Fruit fly (Drosophila melanogaster) whole organism, embryonic: Measurements from ENCODE around the gene Larp7.
A peak's percentile ranks its signal among the peaks of the same experiment; 100 is the strongest.

Source experiments
- Ada2b ChIP-seq: fragments of 200-800 bp; sonication (Bioruptor generic); IDR thresholded peaks from 2 replicates; pipeline ENCODE4 v1.3.6; 2022; ENCODE audit warnings: missing biosample characterization, missing genetic modification characterization
- Aef1 ChIP-seq: fragments of 200-800 bp; sonication (Bioruptor generic); IDR thresholded peaks from 3 replicates; pipeline ENCODE4 v1.3.6; 2022; ENCODE audit warnings: missing biosample characterization, missing genetic modification characterization
- Bgb ChIP-seq: fragments of 200-800 bp; sonication (Bioruptor generic); IDR thresholded peaks from 2 replicates; pipeline ENCODE4 v1.3.6; 2022; ENCODE audit warnings: missing biosample characterization, missing genetic modification characterization; ENCODE audit not compliant: partially characterized antibody
- CG10321 ChIP-seq: fragments of 200-800 bp; sonication (Bioruptor generic); IDR thresholded peaks from 2 replicates; pipeline ENCODE4 v1.3.6; 2022; ENCODE audit warnings: missing biosample characterization, missing genetic modification characterization
- CG14441 ChIP-seq: fragments of 200-800 bp; sonication (Bioruptor generic); IDR thresholded peaks from 2 replicates; pipeline ENCODE4 v1.3.6; 2022; ENCODE audit warnings: missing biosample characterization, missing genetic modification characterization
- CG16863 ChIP-seq: fragments of 200-800 bp; sonication (Bioruptor generic); optimal IDR thresholded peaks from 3 replicates; lab custom pipeline; 2016; ENCODE audit warnings: missing biosample characterization, missing genetic modification characterization
- CG32767 ChIP-seq: fragments of 200-800 bp; sonication (Bioruptor generic); IDR thresholded peaks from 2 replicates; pipeline ENCODE4 v1.3.6; 2022; ENCODE audit warnings: missing biosample characterization, missing genetic modification characterization
- CG34224 ChIP-seq: fragments of 200-800 bp; sonication (Bioruptor generic); IDR thresholded peaks from 3 replicates; pipeline ENCODE4 v1.3.6; 2022; ENCODE audit warnings: missing biosample characterization, missing genetic modification characterization; ENCODE audit not compliant: partially characterized antibody
- CG34376 ChIP-seq: fragments of 200-800 bp; sonication (Bioruptor generic); optimal IDR thresholded peaks from 2 replicates; lab custom pipeline; 2018; ENCODE audit warnings: missing biosample characterization, mild to moderate bottlenecking, missing genetic modification characterization
- CG3847 ChIP-seq: fragments of 200-800 bp; sonication (Bioruptor generic); IDR thresholded peaks from 2 replicates; pipeline ENCODE4 v1.3.6; 2022; ENCODE audit warnings: missing biosample characterization, missing genetic modification characterization
- CG43689 ChIP-seq: fragments of 200-800 bp; sonication (Bioruptor generic); IDR thresholded peaks from 2 replicates; pipeline ENCODE4 v1.3.6; 2022; ENCODE audit warnings: missing biosample characterization, missing genetic modification characterization
- CG5180 ChIP-seq: fragments of 200-800 bp; sonication (Bioruptor generic); optimal IDR thresholded peaks from 3 replicates; lab custom pipeline; 2017; ENCODE audit warnings: missing biosample characterization, missing genetic modification characterization, mild to moderate bottlenecking, moderate library complexity, missing genetic modification reagents
- CG7987 ChIP-seq: fragments of 200-800 bp; sonication (Bioruptor generic); optimal IDR thresholded peaks from 2 replicates; lab custom pipeline; 2018; ENCODE audit warnings: missing biosample characterization, mild to moderate bottlenecking, missing genetic modification characterization, moderate library complexity
- CG9437 ChIP-seq: fragments of 200-800 bp; sonication (Bioruptor generic); optimal IDR thresholded peaks from 2 replicates; lab custom pipeline; 2018; ENCODE audit warnings: missing biosample characterization, mild to moderate bottlenecking, missing genetic modification characterization
- D ChIP-seq, 2 experiments: fragments of 200-800 bp in 1 of 2; fragments of >200 bp in 1 of 2; sonication (Bioruptor generic) in 1 of 2; optimal IDR thresholded peaks; 2 replicates in 1 of 2; 3 replicates in 1 of 2; lab custom pipeline; 2017; ENCODE audit warnings: mild to moderate bottlenecking in 1 of 2, missing biosample characterization in 1 of 2, missing genetic modification characterization in 1 of 2, missing genetic modification reagents in 1 of 2
- Dfd ChIP-seq, 2 experiments: fragments of >200 bp; optimal IDR thresholded peaks; 2 replicates each; lab custom pipeline; 2017; ENCODE audit warnings: missing biosample characterization in 2 of 2, missing genetic modification characterization in 2 of 2
- Drgx ChIP-seq: fragments of 200-800 bp; sonication (Bioruptor generic); IDR thresholded peaks from 2 replicates; pipeline ENCODE4 v1.3.6; 2022; ENCODE audit warnings: missing biosample characterization, missing genetic modification characterization
- Ets65A ChIP-seq: fragments of 200-800 bp; sonication (Bioruptor generic); peaks from one replicate; lab custom pipeline; 2016; ENCODE audit warnings: missing biosample characterization, missing genetic modification characterization
- Gug ChIP-seq: fragments of 200-800 bp; sonication (Bioruptor generic); IDR thresholded peaks from 4 replicates; pipeline ENCODE4 v1.3.6; 2022; ENCODE audit warnings: missing biosample characterization, missing genetic modification characterization
- H15 ChIP-seq: fragments of 200-800 bp; sonication (Bioruptor generic); IDR thresholded peaks from 3 replicates; pipeline ENCODE4 v1.3.6; 2022; ENCODE audit warnings: missing biosample characterization, missing genetic modification characterization
- HLH3B ChIP-seq: fragments of 200-800 bp; sonication (Bioruptor generic); IDR thresholded peaks from 2 replicates; pipeline ENCODE4 v1.3.6; 2022; ENCODE audit warnings: missing biosample characterization, missing genetic modification characterization
- Hand ChIP-seq: fragments of 200-800 bp; sonication (Bioruptor generic); optimal IDR thresholded peaks from 2 replicates; lab custom pipeline; 2017; ENCODE audit warnings: mild to moderate bottlenecking, missing biosample characterization, missing genetic modification reagents, missing genetic modification characterization
- Hmr ChIP-seq: fragments of 200-800 bp; sonication (Bioruptor generic); optimal IDR thresholded peaks from 3 replicates; lab custom pipeline; 2017; ENCODE audit warnings: mild to moderate bottlenecking, missing biosample characterization, missing genetic modification reagents, missing genetic modification characterization
- Hr78 ChIP-seq, 2 experiments: fragments of 200-800 bp in 1 of 2; fragments of >200 bp in 1 of 2; sonication (Bioruptor generic) in 1 of 2; optimal IDR thresholded peaks; 2 replicates each; lab custom pipeline; 2017 to 2019; ENCODE audit warnings: missing biosample characterization in 2 of 2, missing genetic modification characterization in 2 of 2, mild to moderate bottlenecking in 1 of 2, moderate library complexity in 1 of 2
- Max ChIP-seq: fragments of 200-800 bp; sonication (Bioruptor generic); optimal IDR thresholded peaks from 2 replicates; lab custom pipeline; 2016; ENCODE audit warnings: missing biosample characterization, mild to moderate bottlenecking, missing genetic modification characterization
- Myb ChIP-seq: fragments of 200-800 bp; sonication (Bioruptor generic); optimal IDR thresholded peaks from 2 replicates; lab custom pipeline; 2016; ENCODE audit warnings: missing biosample characterization, missing genetic modification characterization
- NFAT ChIP-seq: fragments of 200-800 bp; sonication (Bioruptor generic); IDR thresholded peaks from 2 replicates; pipeline ENCODE4 v1.3.6; 2022; ENCODE audit warnings: missing biosample characterization, missing genetic modification characterization
- Sry-β ChIP-seq: fragments of 200-800 bp; sonication (Bioruptor generic); optimal IDR thresholded peaks from 2 replicates; lab custom pipeline; 2018; ENCODE audit warnings: missing biosample characterization, mild to moderate bottlenecking, missing genetic modification characterization, moderate library complexity
- Trl ChIP-seq, 3 experiments: fragments of >200 bp in 2 of 3; fragments of 200-800 bp in 1 of 3; sonication (Bioruptor generic) in 1 of 3; optimal IDR thresholded peaks; 2 replicates in 1 of 3; 3 replicates in 2 of 3; lab custom pipeline; 2016 to 2017; ENCODE audit warnings: missing biosample characterization in 1 of 3, missing genetic modification characterization in 1 of 3
- Usf ChIP-seq: fragments of 200-800 bp; sonication (Bioruptor generic); optimal IDR thresholded peaks from 2 replicates; lab custom pipeline; 2017; ENCODE audit warnings: missing genotype, missing biosample characterization, missing genetic modification characterization
- Xbp1 ChIP-seq: fragments of 200-800 bp; sonication (Bioruptor generic); optimal IDR thresholded peaks from 3 replicates; lab custom pipeline; 2016; ENCODE audit warnings: missing biosample characterization, mild to moderate bottlenecking, missing genetic modification characterization
- abd-A ChIP-seq: fragments of 200-800 bp; sonication (Bioruptor generic); optimal IDR thresholded peaks from 3 replicates; lab custom pipeline; 2019; ENCODE audit warnings: missing biosample characterization, mild to moderate bottlenecking, missing genetic modification characterization, moderate library complexity
- ap ChIP-seq: fragments of 200-800 bp; sonication (Bioruptor generic); IDR thresholded peaks from 2 replicates; pipeline ENCODE4 v1.3.6; 2022; ENCODE audit warnings: missing biosample characterization, missing genetic modification characterization
- cas ChIP-seq: fragments of 200-800 bp; sonication (Bioruptor generic); IDR thresholded peaks from 2 replicates; pipeline ENCODE4 v1.3.6; 2022; ENCODE audit warnings: missing biosample characterization, missing genetic modification characterization
- chm ChIP-seq: fragments of 200-800 bp; sonication (Bioruptor generic); IDR thresholded peaks from 2 replicates; pipeline ENCODE4 v1.3.6; 2022; ENCODE audit warnings: missing biosample characterization, missing genetic modification characterization
- danr ChIP-seq: fragments of 200-800 bp; sonication (Bioruptor generic); IDR thresholded peaks from 2 replicates; pipeline ENCODE4 v1.3.6; 2022; ENCODE audit warnings: missing biosample characterization, missing genetic modification characterization
- dmrt99B ChIP-seq: fragments of 200-800 bp; sonication (Bioruptor generic); optimal IDR thresholded peaks from 2 replicates; lab custom pipeline; 2018; ENCODE audit warnings: missing biosample characterization, mild to moderate bottlenecking, missing genetic modification characterization, moderate library complexity
- fd3F ChIP-seq: fragments of 200-800 bp; sonication (Bioruptor generic); optimal IDR thresholded peaks from 2 replicates; lab custom pipeline; 2018; ENCODE audit warnings: missing biosample characterization, mild to moderate bottlenecking, missing genetic modification characterization, moderate library complexity
- fd64A ChIP-seq: fragments of 200-800 bp; sonication (Bioruptor generic); optimal IDR thresholded peaks from 3 replicates; lab custom pipeline; 2018; ENCODE audit warnings: missing biosample characterization, mild to moderate bottlenecking, missing genetic modification characterization
- grau ChIP-seq: fragments of 200-800 bp; optimal IDR thresholded peaks from 3 replicates; lab custom pipeline; 2019; ENCODE audit warnings: missing biosample characterization, mild to moderate bottlenecking, missing genetic modification characterization, moderate library complexity
- hbn ChIP-seq: fragments of 200-800 bp; sonication (Bioruptor generic); IDR thresholded peaks from 2 replicates; pipeline ENCODE4 v1.3.6; 2022; ENCODE audit warnings: missing biosample characterization, missing genetic modification characterization; ENCODE audit not compliant: partially characterized antibody
- jigr1 ChIP-seq: fragments of 200-800 bp; sonication (Bioruptor generic); IDR thresholded peaks from 3 replicates; pipeline ENCODE4 v1.3.6; 2022; ENCODE audit warnings: missing biosample characterization, missing genetic modification characterization
- klu ChIP-seq: fragments of 200-800 bp; sonication (Bioruptor generic); IDR thresholded peaks from 2 replicates; pipeline ENCODE4 v1.3.6; 2022; ENCODE audit warnings: missing biosample characterization, missing genetic modification characterization
- mld ChIP-seq: fragments of 200-800 bp; sonication (Bioruptor generic); IDR thresholded peaks from 3 replicates; pipeline ENCODE4 v1.3.6; 2022; ENCODE audit warnings: missing biosample characterization, missing genetic modification characterization; ENCODE audit not compliant: partially characterized antibody
- phol ChIP-seq: fragments of 200-800 bp; sonication (Bioruptor generic); optimal IDR thresholded peaks from 3 replicates; lab custom pipeline; 2018; ENCODE audit warnings: missing biosample characterization, mild to moderate bottlenecking, missing genetic modification characterization, moderate library complexity
- salm ChIP-seq: fragments of 200-800 bp; sonication (Bioruptor generic); optimal IDR thresholded peaks from 2 replicates; lab custom pipeline; 2018; ENCODE audit warnings: missing biosample characterization, mild to moderate bottlenecking, missing genetic modification characterization
- trh ChIP-seq: fragments of 200-800 bp; sonication (Bioruptor generic); optimal IDR thresholded peaks from 2 replicates; lab custom pipeline; 2016; ENCODE audit warnings: missing biosample characterization, missing genetic modification characterization
- unpg ChIP-seq: fragments of 200-800 bp; sonication (Bioruptor generic); optimal IDR thresholded peaks from 3 replicates; lab custom pipeline; 2018; ENCODE audit warnings: missing biosample characterization, mild to moderate bottlenecking, missing genetic modification characterization, moderate library complexity

The Larp7 gene

dm6 chrX:9201866-9202681 lies 41.5 kb upstream of the Larp7 start (continued):
- TF ChIP-seq Bgb (GFP tag; lab: Robert Waterston, UW) (no peak), Sry-β (GFP tag; lab: Kevin White, UChicago) (no peak), Ada2b (GFP tag; lab: Robert Waterston, UW) (peak; percentile 79), abd-A (tag; lab: Kevin White, UChicago) (no peak), Dfd (GFP tag; optimal IDR thresholded peaks at IDR 0.05; lab: Kevin White, UChicago) (no peak), H15 (peak; percentile 70; the same call in 2 of the 3 replicates), mld (GFP tag; lab: Robert Waterston, UW) (no peak), CG5180 (GFP tag; lab: Kevin White, UChicago) (peak; percentile 18), salm (tag; lab: Kevin White, UChicago) (peak; percentile 10), CG34376 (GFP tag; lab: Kevin White, UChicago) (peak; percentile 32), CG9437 (peak; percentile 51), NFAT (GFP tag; lab: Robert Waterston, UW) (peak; percentile 96), dmrt99B (tag; lab: Kevin White, UChicago) (peak; percentile 59), CG3847 (GFP tag; lab: Robert Waterston, UW) (peak; percentile 90), Gug (GFP tag; lab: Robert Waterston, UW) (peak; percentile 94), CG32767 (GFP tag; lab: Robert Waterston, UW) (no peak), CG34224 (GFP tag; lab: Robert Waterston, UW) (no peak), grau (tag; lab: Kevin White, UChicago) (peak; percentile 97), Xbp1 (GFP tag; lab: Kevin White, UChicago) (peak; percentile 50), Hr78 (GFP tag; optimal IDR thresholded peaks at IDR 0.05; lab: Kevin White, UChicago) (no peak), klu (peak; percentile 60; the same call in 1 of the 2 replicates), jigr1 (GFP tag; lab: Robert Waterston, UW) (no peak), trh (GFP tag; lab: Kevin White, UChicago) (no peak), HLH3B (GFP tag; lab: Robert Waterston, UW) (peak; percentile 67), Drgx (GFP tag; lab: Robert Waterston, UW) (peak; percentile 83), Hmr (GFP tag; lab: Kevin White, UChicago) (peak; percentile 90), D (optimal IDR thresholded peaks at IDR 0.05; lab: Kevin White, UChicago) (no peak), D (GFP tag; optimal IDR thresholded peaks at IDR 0.05; lab: Kevin White, UChicago) (no peak), Trl (optimal IDR thresholded peaks at IDR 0.05; lab: Kevin White, UChicago) (peak in 1 of 2 experiments; percentile 9), Trl (GFP tag; optimal IDR thresholded peaks at IDR 0.05; lab: Kevin White, UChicago) (no peak), ap (GFP tag; lab: Robert Waterston, UW) (peak; percentile 46), phol (tag; lab: Kevin White, UChicago) (peak; percentile 52), unpg (GFP tag; lab: Kevin White, UChicago) (peak; percentile 73), fd64A (GFP tag; lab: Kevin White, UChicago) (no peak), CG16863 (GFP tag; lab: Kevin White, UChicago) (no peak), cas (GFP tag; lab: Robert Waterston, UW) (peak; percentile 76), fd3F (GFP tag; lab: Kevin White, UChicago) (peak; percentile 77), CG7987 (GFP tag; lab: Kevin White, UChicago) (peak; percentile 71), Usf (GFP tag; lab: Kevin White, UChicago) (peak; percentile 76), Hand (GFP tag; lab: Kevin White, UChicago) (peak; percentile 72), CG43689 (peak; percentile 53; the same call in 1 of the 2 replicates), chm (peak; percentile 58; the same call in 1 of the 2 replicates), Myb (GFP tag; lab: Kevin White, UChicago) (peak; percentile 28), hbn (GFP tag; lab: Robert Waterston, UW) (no peak), CG14441 (peak; percentile 86), Max (GFP tag; lab: Kevin White, UChicago) (no peak), danr (GFP tag; lab: Robert Waterston, UW) (peak; percentile 72), Aef1 (GFP tag; lab: Robert Waterston, UW) (peak; percentile 71; the same call in 2 of the 3 replicates), Ets65A (no peak), CG10321 (GFP tag; lab: Robert Waterston, UW) (peak; percentile 58)
